Worm (Caenorhabditis elegans): ENCODE data around the gene C33F10.12.
"Not testable (repeated sequence)": the region's sequence is repeated elsewhere in the genome, so short reads cannot be mapped to it uniquely, and the experiment has no call there.

DNA sequence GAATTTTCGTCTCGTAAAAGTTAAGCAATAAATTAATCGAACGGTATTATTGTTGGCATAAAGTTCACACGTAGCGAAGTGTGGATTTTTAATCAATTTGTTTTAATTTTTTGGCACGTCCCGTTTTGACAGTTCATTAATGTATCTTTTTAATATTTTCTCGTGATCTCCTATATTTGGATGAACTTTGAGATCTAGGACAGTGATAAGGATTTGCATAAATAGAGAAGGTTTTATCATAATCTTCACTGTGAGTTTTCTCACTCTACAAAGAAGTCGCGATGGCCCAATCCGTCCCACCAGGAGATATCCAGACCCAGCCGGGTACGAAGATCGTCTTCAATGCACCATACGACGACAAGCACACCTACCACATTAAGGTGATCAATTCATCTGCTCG, 12.4 kb downstream of the C33F10.12 start, which contains the start of the genes C33F10.8 and msp-40:
- TF ChIP-seq ztf-23 (GFP tag; IDR thresholded peaks at IDR 0.05); T22C8.4 (GFP tag; IDR thresholded peaks at IDR 0.05); med-1 (GFP tag; optimal IDR thresholded peaks at IDR 0.05; ENCODE audit: insufficient read depth); flt-1 (GFP tag; IDR thresholded peaks at IDR 0.05); ztf-29 (GFP tag; IDR thresholded peaks at IDR 0.05); klf-2 (GFP tag; conservative IDR thresholded peaks at IDR 0.05); ref-1 (GFP tag; conservative IDR thresholded peaks at IDR 0.05); cog-1 (tag; optimal IDR thresholded peaks at IDR 0.05): not testable (repeated sequence)
